Fruit fly (Drosophila melanogaster): Measurements from ENCODE around the gene Hsp70Aa.
A peak's percentile ranks its signal among the peaks of the same experiment; 100 is the strongest.

DNA sequence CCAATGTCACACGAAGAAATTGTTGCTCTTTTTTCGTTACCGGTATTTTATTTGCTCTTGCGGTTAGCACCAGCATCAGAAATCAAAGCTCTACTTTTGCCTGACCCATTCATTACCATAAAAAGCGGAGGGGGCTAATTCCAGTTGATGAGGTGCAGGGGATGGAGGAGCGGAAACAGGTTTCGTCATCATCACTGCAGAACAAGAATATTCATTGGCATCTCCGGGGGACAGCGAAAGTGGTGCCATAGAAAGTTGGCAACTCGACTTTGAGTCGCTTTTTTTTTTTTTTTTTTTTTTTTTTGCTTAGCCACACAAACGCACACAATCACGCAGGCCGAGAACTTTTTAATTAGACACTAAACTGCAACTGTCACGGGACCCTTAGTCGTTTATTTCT is 15.2 kb downstream of the Hsp70Aa start:
- TF ChIP-seq CG13204 (GFP tag; optimal IDR thresholded peaks at IDR 0.05), result no peak
- no peak for TF ChIP-seq CG8159 (tag; optimal IDR thresholded peaks at IDR 0.05)
- peak; percentile 17 for TF ChIP-seq CG14655 (GFP tag; optimal IDR thresholded peaks at IDR 0.05)
- no peak for TF ChIP-seq D1 (tag; optimal IDR thresholded peaks at IDR 0.05)
- no peak for TF ChIP-seq EcR (GFP tag; optimal IDR thresholded peaks at IDR 0.05)
- TF ChIP-seq CG17806 (tag; optimal IDR thresholded peaks at IDR 0.05), result no peak

Data from whole organism, pupa.